Worm (Caenorhabditis elegans): ENCODE data around the gene lron-14.
A peak's percentile ranks its signal among the peaks of the same experiment; 100 is the strongest.

DNA sequence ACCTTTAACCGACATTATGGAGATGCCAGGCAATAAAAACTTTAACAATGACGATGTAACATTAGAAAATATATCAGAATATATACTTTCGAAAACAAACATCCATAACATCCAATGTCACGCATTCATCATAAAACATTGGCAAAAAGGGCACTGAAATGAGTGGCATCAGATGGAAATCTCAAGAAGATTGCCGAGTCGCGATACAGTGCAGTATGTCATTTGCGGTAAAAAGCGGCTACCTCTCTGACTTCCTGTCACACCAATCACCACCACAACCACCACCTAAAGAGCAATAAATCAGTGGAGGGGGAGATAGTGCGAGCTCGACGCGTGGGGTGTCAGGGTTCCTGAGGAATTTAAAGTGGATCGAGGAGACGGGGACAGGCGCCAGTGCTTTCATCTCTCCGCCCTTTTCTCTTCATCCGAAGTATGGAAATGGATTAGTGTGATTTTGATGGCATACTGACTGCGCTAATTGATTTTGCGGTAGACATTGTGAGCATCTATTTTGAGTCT lies 46.7 kb upstream of the lron-14 start:
- no peak for TF ChIP-seq nfya-1 (tag; optimal IDR thresholded peaks at IDR 0.05)
- no peak for TF ChIP-seq tbx-2 (tag; optimal IDR thresholded peaks at IDR 0.05)
- no peak for TF ChIP-seq pha-4 (tag; optimal IDR thresholded peaks at IDR 0.05)
- TF ChIP-seq pag-3 (tag; optimal IDR thresholded peaks at IDR 0.05; ENCODE audit: borderline replicate concordance) = no peak
- no peak for TF ChIP-seq sox-2 (GFP tag; IDR thresholded peaks at IDR 0.05)
- TF ChIP-seq rnt-1 (tag; optimal IDR thresholded peaks at IDR 0.05) = peak; percentile 27
- TF ChIP-seq unc-3 (GFP tag; conservative IDR thresholded peaks at IDR 0.05) = no peak
- no peak for TF ChIP-seq unc-3 (tag; optimal IDR thresholded peaks at IDR 0.05)
- no peak for TF ChIP-seq sox-4 (tag; optimal IDR thresholded peaks at IDR 0.05)
